Worm (Caenorhabditis elegans) whole organism, L4 larva: Measurements from ENCODE around the gene clic-1.

Experiments
- attf-4 ChIP-seq: sonication (generic microtip); optimal IDR thresholded peaks from 3 replicates; lab custom pipeline; 2017; ENCODE audit warnings: missing biosample characterization, missing genetic modification characterization
- ceh-28 ChIP-seq: fragments of 150-350 bp; optimal IDR thresholded peaks from 2 replicates; lab custom pipeline; 2014; ENCODE audit warnings: missing biosample characterization, missing genetic modification reagents, missing genetic modification characterization
- ceh-82 ChIP-seq: sonication (generic microtip); optimal IDR thresholded peaks from 2 replicates; lab custom pipeline; 2017; ENCODE audit warnings: missing biosample characterization, missing genetic modification characterization
- cey-2 ChIP-seq: sonication (generic microtip); optimal IDR thresholded peaks from 3 replicates; lab custom pipeline; 2017; ENCODE audit warnings: missing genetic modification characterization, mild to moderate bottlenecking, missing compliant biosample characterization, antibody characterized with exemption, borderline replicate concordance; ENCODE audit not compliant: insufficient read depth
- ctbp-1 ChIP-seq: fragments of 200-800 bp; sonication (Bioruptor generic); IDR thresholded peaks from 2 replicates; pipeline ENCODE4 v1.3.6; 2022; ENCODE audit warnings: missing genetic modification reagents, missing genetic modification characterization, missing compliant biosample characterization
- dpl-1 ChIP-seq: fragments of 150-350 bp; optimal IDR thresholded peaks from 2 replicates; lab custom pipeline; 2014; ENCODE audit warnings: missing biosample characterization, missing genetic modification reagents, missing genetic modification characterization
- hmg-1.1 ChIP-seq: fragments of 200-800 bp; sonication (Bioruptor generic); IDR thresholded peaks from 2 replicates; pipeline ENCODE4 v1.3.6; 2022; ENCODE audit warnings: missing genetic modification reagents, missing genetic modification characterization, missing compliant biosample characterization
- jun-1 ChIP-seq: fragments of 150-350 bp; optimal IDR thresholded peaks from 2 replicates; lab custom pipeline; 2014; ENCODE audit warnings: missing biosample characterization, missing genetic modification reagents, missing genetic modification characterization
- lin-39 ChIP-seq: fragments of 150-350 bp; optimal IDR thresholded peaks from 2 replicates; lab custom pipeline; 2014; ENCODE audit warnings: missing biosample characterization, missing genetic modification reagents, missing genetic modification characterization
- nhr-25 ChIP-seq: sonication (generic microtip); optimal IDR thresholded peaks from 2 replicates; lab custom pipeline; 2017; ENCODE audit warnings: missing genetic modification characterization, mild to moderate bottlenecking, missing compliant biosample characterization, antibody characterized with exemption, moderate library complexity, borderline replicate concordance; ENCODE audit not compliant: insufficient read depth
- nhr-76 ChIP-seq: fragments of 150-350 bp; optimal IDR thresholded peaks from 2 replicates; lab custom pipeline; 2014; ENCODE audit warnings: missing biosample characterization, missing genetic modification characterization
- pqm-1 ChIP-seq: sonication (generic microtip); optimal IDR thresholded peaks from 2 replicates; lab custom pipeline; 2017; ENCODE audit warnings: missing biosample characterization, missing genetic modification characterization

- no peak for TF ChIP-seq hmg-1.1 (GFP tag; lab: Robert Waterston, UW)
- TF ChIP-seq jun-1 (tag; lab: Kevin White, UChicago), result no peak
- no peak for TF ChIP-seq pqm-1 (tag; lab: Kevin White, UChicago)
- TF ChIP-seq ceh-82, result no peak
- TF ChIP-seq lin-39 (tag; lab: Kevin White, UChicago), result no peak
- no peak for TF ChIP-seq cey-2 (tag; lab: Kevin White, UChicago)
- TF ChIP-seq nhr-76 (tag; lab: Kevin White, UChicago), result no peak
- TF ChIP-seq attf-4 (tag; lab: Kevin White, UChicago), result no peak
- no peak for TF ChIP-seq nhr-25 (tag; lab: Kevin White, UChicago)
- no peak for TF ChIP-seq dpl-1 (GFP tag; lab: Kevin White, UChicago)
- TF ChIP-seq ctbp-1 (GFP tag; lab: Robert Waterston, UW), result no peak
- TF ChIP-seq ceh-28 (tag; lab: Kevin White, UChicago), result no peak
Observed at ce11 chrV:7774143-7774595, 39.5 kb upstream of the clic-1 start, which contains the start of gene grl-10.
